Worm (Caenorhabditis elegans) whole organism, L1 larva: ENCODE data around the gene hda-11.

Experiments
- C04F5.9 ChIP-seq: sonication (generic microtip); optimal IDR thresholded peaks from 2 replicates; lab custom pipeline; 2016; ENCODE audit warnings: missing genetic modification characterization, missing compliant biosample characterization
- F16B12.6 ChIP-seq: fragments of 150-350 bp; optimal IDR thresholded peaks from 2 replicates; lab custom pipeline; 2014; ENCODE audit warnings: missing biosample characterization, missing genetic modification characterization
- aha-1 ChIP-seq: fragments of 150-350 bp; optimal IDR thresholded peaks from 2 replicates; lab custom pipeline; 2014; ENCODE audit warnings: missing biosample characterization, missing genetic modification characterization
- alr-1 ChIP-seq: fragments of 200-800 bp; sonication (Bioruptor generic); optimal IDR thresholded peaks from 2 replicates; lab custom pipeline; 2018; ENCODE audit warnings: borderline replicate concordance, mild to moderate bottlenecking, missing genetic modification characterization, missing compliant biosample characterization
- aly-2 ChIP-seq: fragments of 150-350 bp; optimal IDR thresholded peaks from 2 replicates; lab custom pipeline; 2014; ENCODE audit warnings: missing biosample characterization, missing genetic modification characterization
- blmp-1 ChIP-seq: fragments of 150-350 bp; optimal IDR thresholded peaks from 2 replicates; lab custom pipeline; 2014; ENCODE audit warnings: missing biosample characterization, missing genetic modification characterization
- ceh-8 ChIP-seq: fragments of 200-800 bp; sonication (Bioruptor generic); optimal IDR thresholded peaks from 2 replicates; lab custom pipeline; 2018; ENCODE audit warnings: mild to moderate bottlenecking, missing genetic modification characterization, moderate library complexity, missing compliant biosample characterization
- ces-1 ChIP-seq: fragments of 150-350 bp; optimal IDR thresholded peaks from 2 replicates; lab custom pipeline; 2014; ENCODE audit warnings: missing biosample characterization, missing genetic modification reagents, missing genetic modification characterization
- dpl-1 ChIP-seq, 3 experiments: fragments of 150-350 bp in 2 of 3; sonication (generic microtip) in 1 of 3; optimal IDR thresholded peaks; 2 replicates each; lab custom pipeline; 2014 to 2017; ENCODE audit warnings: missing biosample characterization in 3 of 3, missing genetic modification characterization in 3 of 3, missing genetic modification reagents in 3 of 3
- dsc-1 ChIP-seq: sonication (generic microtip); optimal IDR thresholded peaks from 2 replicates; lab custom pipeline; 2016; ENCODE audit warnings: mild to moderate bottlenecking, missing genetic modification characterization, missing compliant biosample characterization
- efl-1 ChIP-seq, 4 experiments: fragments of 150-350 bp; optimal IDR thresholded peaks in 3 of 4; peaks in 1 of 4; 1 replicate in 1 of 4; 2 replicates in 3 of 4; lab custom pipeline; 2014; ENCODE audit warnings: missing biosample characterization in 2 of 4, missing genetic modification characterization in 2 of 4, missing genetic modification reagents in 2 of 4
- efl-3 ChIP-seq: fragments of 200-800 bp; sonication (Bioruptor generic); optimal IDR thresholded peaks from 2 replicates; lab custom pipeline; 2018; ENCODE audit warnings: mild to moderate bottlenecking, missing genetic modification characterization, missing compliant biosample characterization
- egl-13 ChIP-seq: sonication (generic microtip); optimal IDR thresholded peaks from 2 replicates; lab custom pipeline; 2016; ENCODE audit warnings: missing genotype, missing genetic modification reagents, missing genetic modification characterization, missing compliant biosample characterization
- egl-27 ChIP-seq, 2 experiments: fragments of 150-350 bp in 1 of 2; sonication (generic microtip); optimal IDR thresholded peaks; 3 replicates each; lab custom pipeline; 2017 to 2018; ENCODE audit warnings: missing biosample characterization in 2 of 2, missing genetic modification characterization in 2 of 2, missing genetic modification reagents in 2 of 2
- elt-3 ChIP-seq, 6 experiments: fragments of 150-350 bp in 1 of 6; sonication (generic microtip); optimal IDR thresholded peaks; 2 replicates each; lab custom pipeline; 2017 to 2018; ENCODE audit warnings: missing biosample characterization in 6 of 6, missing genetic modification characterization in 6 of 6, inconsistent platforms in 1 of 6
- ets-5 ChIP-seq: fragments of 200-800 bp; sonication (Bioruptor generic); IDR thresholded peaks from 2 replicates; pipeline ENCODE4 v1.3.6; 2022; ENCODE audit warnings: missing genetic modification characterization, missing compliant biosample characterization
- fkh-10 ChIP-seq: sonication (generic microtip); optimal IDR thresholded peaks from 2 replicates; lab custom pipeline; 2017; ENCODE audit warnings: missing biosample characterization, missing genetic modification reagents, missing genetic modification characterization
- fkh-4 ChIP-seq: sonication (generic microtip); optimal IDR thresholded peaks from 2 replicates; lab custom pipeline; 2016; ENCODE audit warnings: missing compliant biosample characterization, missing genetic modification characterization, borderline replicate concordance
- fkh-8 ChIP-seq: sonication (generic microtip); optimal IDR thresholded peaks from 2 replicates; lab custom pipeline; 2016; ENCODE audit warnings: mild to moderate bottlenecking, missing genetic modification characterization, missing compliant biosample characterization
- fos-1 ChIP-seq: fragments of 150-350 bp; optimal IDR thresholded peaks from 2 replicates; lab custom pipeline; 2014; ENCODE audit warnings: missing biosample characterization, missing genetic modification characterization
- hlh-17 ChIP-seq: fragments of 200-800 bp; sonication (Bioruptor generic); optimal IDR thresholded peaks from 2 replicates; lab custom pipeline; 2018; ENCODE audit warnings: missing genetic modification characterization, mild to moderate bottlenecking, missing compliant biosample characterization, moderate library complexity, borderline replicate concordance
- hlh-4 ChIP-seq: sonication (generic microtip); optimal IDR thresholded peaks from 2 replicates; lab custom pipeline; 2016; ENCODE audit warnings: mild to moderate bottlenecking, missing genetic modification characterization, missing compliant biosample characterization
- hpl-2 ChIP-seq: fragments of 150-350 bp; optimal IDR thresholded peaks from 2 replicates; lab custom pipeline; 2014; ENCODE audit warnings: missing biosample characterization, missing genetic modification reagents, missing genetic modification characterization
- irx-1 ChIP-seq: sonication (generic microtip); optimal IDR thresholded peaks from 2 replicates; lab custom pipeline; 2016; ENCODE audit warnings: missing genetic modification characterization, missing compliant biosample characterization
- isw-1 ChIP-seq: fragments of 200-800 bp; sonication (Bioruptor generic); IDR thresholded peaks from 2 replicates; pipeline ENCODE4 v1.3.6; 2022; ENCODE audit warnings: missing genetic modification characterization, missing compliant biosample characterization
- jun-1 ChIP-seq: fragments of 150-350 bp; optimal IDR thresholded peaks from 2 replicates; lab custom pipeline; 2014; ENCODE audit warnings: missing biosample characterization, missing genetic modification reagents, missing genetic modification characterization
- lin-13 ChIP-seq: fragments of 150-350 bp; optimal IDR thresholded peaks from 2 replicates; lab custom pipeline; 2014; ENCODE audit warnings: missing biosample characterization, missing genetic modification reagents, missing genetic modification characterization
- lin-14 ChIP-seq: fragments of 200-800 bp; sonication (Bioruptor generic); optimal IDR thresholded peaks from 2 replicates; lab custom pipeline; 2018; ENCODE audit warnings: mild to moderate bottlenecking, missing genetic modification characterization, moderate library complexity, missing compliant biosample characterization
- lin-35 ChIP-seq, 2 experiments: fragments of 150-350 bp; optimal IDR thresholded peaks; 2 replicates each; lab custom pipeline; 2014; ENCODE audit warnings: missing biosample characterization in 2 of 2, missing genetic modification characterization in 2 of 2, missing genetic modification reagents in 2 of 2
- lin-39 ChIP-seq: fragments of 150-350 bp; optimal IDR thresholded peaks from 2 replicates; lab custom pipeline; 2014; ENCODE audit warnings: missing biosample characterization, missing genetic modification reagents, missing genetic modification characterization
- lir-3 ChIP-seq: sonication (generic microtip); optimal IDR thresholded peaks from 2 replicates; lab custom pipeline; 2016; ENCODE audit warnings: mild to moderate bottlenecking, missing genetic modification characterization, moderate library complexity, missing compliant biosample characterization; ENCODE audit not compliant: poor library complexity
- lsy-2 ChIP-seq, 2 experiments: fragments of 150-350 bp; optimal IDR thresholded peaks; 2 replicates each; lab custom pipeline; 2014; ENCODE audit warnings: missing biosample characterization in 2 of 2, missing genetic modification characterization in 2 of 2
- mdl-1 ChIP-seq, 2 experiments: fragments of 150-350 bp; optimal IDR thresholded peaks; 2 replicates each; lab custom pipeline; 2014 to 2017; ENCODE audit warnings: missing biosample characterization in 2 of 2, missing genetic modification characterization in 2 of 2, inconsistent platforms in 1 of 2
- mef-2 ChIP-seq: fragments of 150-350 bp; optimal IDR thresholded peaks from 2 replicates; lab custom pipeline; 2014; ENCODE audit warnings: missing biosample characterization, missing genetic modification characterization
- nhr-12 ChIP-seq: sonication (generic microtip); optimal IDR thresholded peaks from 2 replicates; lab custom pipeline; 2017; ENCODE audit warnings: missing biosample characterization, missing genetic modification characterization
- nhr-19 ChIP-seq: fragments of 200-800 bp; sonication (Bioruptor generic); conservative IDR thresholded peaks from 2 replicates; pipeline ENCODE4 v1.3.6; 2022; ENCODE audit warnings: missing genetic modification characterization, missing compliant biosample characterization
- nhr-20 ChIP-seq: sonication (generic microtip); optimal IDR thresholded peaks from 2 replicates; lab custom pipeline; 2016; ENCODE audit warnings: mild to moderate bottlenecking, missing genetic modification characterization, missing compliant biosample characterization
- nhr-28 ChIP-seq: fragments of 150-350 bp; optimal IDR thresholded peaks from 2 replicates; lab custom pipeline; 2014; ENCODE audit warnings: missing biosample characterization, missing genetic modification characterization
- nhr-47 ChIP-seq: sonication (generic microtip); optimal IDR thresholded peaks from 2 replicates; lab custom pipeline; 2016; ENCODE audit warnings: mild to moderate bottlenecking, missing genetic modification characterization, moderate library complexity, missing compliant biosample characterization
- nhr-71 ChIP-seq: sonication (generic microtip); optimal IDR thresholded peaks from 2 replicates; lab custom pipeline; 2016; ENCODE audit warnings: mild to moderate bottlenecking, missing genetic modification characterization, moderate library complexity, missing compliant biosample characterization
- nhr-85 ChIP-seq: sonication (generic microtip); peaks from one replicate; lab custom pipeline; 2016; ENCODE audit warnings: missing genetic modification characterization, inconsistent platforms, missing compliant biosample characterization
- nhr-90 ChIP-seq: sonication (generic microtip); optimal IDR thresholded peaks from 2 replicates; lab custom pipeline; 2016; ENCODE audit warnings: mild to moderate bottlenecking, missing genetic modification characterization, missing compliant biosample characterization; ENCODE audit not compliant: poor library complexity
- pqm-1 ChIP-seq: sonication (generic microtip); optimal IDR thresholded peaks from 3 replicates; lab custom pipeline; 2017; ENCODE audit warnings: missing biosample characterization, missing genetic modification characterization
- snu-23 ChIP-seq: sonication (generic microtip); optimal IDR thresholded peaks from 2 replicates; lab custom pipeline; 2016; ENCODE audit warnings: missing genetic modification characterization, missing compliant biosample characterization
- sptf-1 ChIP-seq: fragments of 150-350 bp; optimal IDR thresholded peaks from 2 replicates; lab custom pipeline; 2014; ENCODE audit warnings: missing biosample characterization, missing genetic modification characterization
- unc-130 ChIP-seq: fragments of 150-350 bp; optimal IDR thresholded peaks from 2 replicates; lab custom pipeline; 2017; ENCODE audit warnings: missing biosample characterization, missing genetic modification characterization, inconsistent platforms
- unc-62 ChIP-seq: fragments of 150-350 bp; optimal IDR thresholded peaks from 2 replicates; lab custom pipeline; 2014; ENCODE audit warnings: missing biosample characterization, missing genetic modification reagents, missing genetic modification characterization
- unc-86 ChIP-seq: sonication (generic microtip); optimal IDR thresholded peaks from 2 replicates; lab custom pipeline; 2016; ENCODE audit warnings: missing genetic modification characterization, missing compliant biosample characterization
- vab-15 ChIP-seq: sonication (generic microtip); optimal IDR thresholded peaks from 2 replicates; lab custom pipeline; 2017; ENCODE audit warnings: missing genotype, mild to moderate bottlenecking, missing genetic modification characterization, missing compliant biosample characterization
- xbp-1 ChIP-seq: sonication (generic microtip); optimal IDR thresholded peaks from 2 replicates; lab custom pipeline; 2016; ENCODE audit warnings: missing genetic modification characterization, missing compliant biosample characterization
- zag-1 ChIP-seq: fragments of 150-350 bp; optimal IDR thresholded peaks from 2 replicates; lab custom pipeline; 2014; ENCODE audit warnings: missing biosample characterization, missing genetic modification characterization
- ztf-4 ChIP-seq: fragments of 150-350 bp; optimal IDR thresholded peaks from 2 replicates; lab custom pipeline; 2014; ENCODE audit warnings: missing biosample characterization, missing genetic modification characterization

The hda-11 gene

DNA sequence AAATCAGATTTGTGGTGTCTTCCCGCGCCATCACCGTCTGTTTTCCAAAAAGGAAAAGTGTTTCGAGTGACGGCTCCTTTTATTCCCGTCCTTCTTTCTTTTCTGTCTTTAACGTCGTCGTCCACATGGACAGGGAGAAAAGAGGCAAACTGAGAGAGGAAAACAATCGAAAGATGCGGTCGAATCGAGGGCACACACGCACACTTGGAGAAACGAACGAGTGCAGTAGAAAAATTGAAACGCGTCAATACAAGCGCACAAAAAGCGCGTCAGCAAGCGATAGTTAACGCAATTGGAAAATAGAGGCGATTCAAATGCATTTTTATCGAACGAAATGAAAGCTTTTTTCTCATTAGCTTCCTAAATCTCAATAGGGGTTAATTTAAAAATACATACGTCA lies 10.8 kb downstream of the hda-11 start (continued):
- TF ChIP-seq xbp-1 (tag; lab: Kevin White, UChicago), result peak; percentile 94
- TF ChIP-seq C04F5.9 (tag; lab: Kevin White, UChicago), result peak; percentile 69
- peak; percentile 86 for TF ChIP-seq lir-3 (tag; lab: Kevin White, UChicago)
- peak; percentile 82 to 98 for TF ChIP-seq efl-1 (optimal IDR thresholded peaks at IDR 0.05; lab: Kevin White, UChicago)
- TF ChIP-seq efl-1 (GFP tag; optimal IDR thresholded peaks at IDR 0.05 in 1 of 2; lab: Kevin White, UChicago), result peak; percentile 96 to 100
- TF ChIP-seq egl-27 (tag; optimal IDR thresholded peaks at IDR 0.05; lab: Kevin White, UChicago), result peak in 1 of 2 experiments; percentile 40
- peak; percentile 96 to 97 (median 97) for TF ChIP-seq dpl-1 (GFP tag; optimal IDR thresholded peaks at IDR 0.05; lab: Kevin White, UChicago)
- peak; percentile 93 to 95 for TF ChIP-seq lsy-2 (tag; optimal IDR thresholded peaks at IDR 0.05; lab: Kevin White, UChicago)
- no peak for TF ChIP-seq ets-5
- peak in 3 of 6 experiments; percentile 78 to 84 (median 78) for TF ChIP-seq elt-3 (tag; optimal IDR thresholded peaks at IDR 0.05; lab: Kevin White, UChicago)
- no peak for TF ChIP-seq hlh-4 (tag; lab: Kevin White, UChicago)
- peak; percentile 42 for TF ChIP-seq vab-15
- no peak for TF ChIP-seq sptf-1 (tag; lab: Kevin White, UChicago)
- TF ChIP-seq fos-1 (tag; lab: Kevin White, UChicago), result peak; percentile 92
- TF ChIP-seq lin-13 (GFP tag; lab: Kevin White, UChicago), result peak; percentile 80
- TF ChIP-seq aha-1 (tag; lab: Kevin White, UChicago), result peak; percentile 44
- TF ChIP-seq lin-39, result peak; percentile 81
- no peak for TF ChIP-seq pqm-1 (tag; lab: Kevin White, UChicago)
- peak; percentile 84 for TF ChIP-seq unc-130 (tag; lab: Kevin White, UChicago)
- peak; percentile 95 for TF ChIP-seq snu-23 (GFP tag; lab: Kevin White, UChicago)
- peak; percentile 96 for TF ChIP-seq nhr-71
- TF ChIP-seq efl-3, result no peak
- TF ChIP-seq F16B12.6 (tag; lab: Kevin White, UChicago), result peak; percentile 57
- TF ChIP-seq irx-1 (tag; lab: Kevin White, UChicago), result peak; percentile 89
- TF ChIP-seq fkh-10 (GFP tag; lab: Kevin White, UChicago), result peak; percentile 84
- no peak for TF ChIP-seq nhr-12 (tag; lab: Kevin White, UChicago)
- peak; percentile 34 to 94 for TF ChIP-seq mdl-1 (tag; optimal IDR thresholded peaks at IDR 0.05; lab: Kevin White, UChicago)
- peak; percentile 63 for TF ChIP-seq ztf-4 (tag; lab: Kevin White, UChicago)
- peak; percentile 88 for TF ChIP-seq isw-1
- TF ChIP-seq hlh-17 (GFP tag; lab: Kevin White, UChicago), result no peak
- TF ChIP-seq hpl-2 (GFP tag; lab: Kevin White, UChicago), result no peak
- peak; percentile 93 for TF ChIP-seq nhr-90 (tag; lab: Kevin White, UChicago)
- TF ChIP-seq nhr-85 (tag; lab: Kevin White, UChicago), result peak; percentile 97
- TF ChIP-seq ces-1 (GFP tag; lab: Kevin White, UChicago), result peak; percentile 43
- peak; percentile 97 to 98 for TF ChIP-seq lin-35 (GFP tag; optimal IDR thresholded peaks at IDR 0.05; lab: Kevin White, UChicago)
- TF ChIP-seq fkh-8 (tag; lab: Kevin White, UChicago), result peak; percentile 91
- TF ChIP-seq zag-1 (tag; lab: Kevin White, UChicago), result no peak
- peak; percentile 92 for TF ChIP-seq dsc-1
- peak; percentile 95 for TF ChIP-seq nhr-20
- TF ChIP-seq blmp-1 (tag; lab: Kevin White, UChicago), result peak; percentile 92
- peak; percentile 89 for TF ChIP-seq unc-86 (tag; lab: Kevin White, UChicago)
- TF ChIP-seq alr-1 (tag; lab: Kevin White, UChicago), result no peak
- TF ChIP-seq fkh-4 (tag; lab: Kevin White, UChicago), result peak; percentile 71
- TF ChIP-seq nhr-19 (GFP tag; lab: Robert Waterston, UW), result peak; percentile 94
- peak; percentile 96 for TF ChIP-seq nhr-47 (tag; lab: Kevin White, UChicago)
- TF ChIP-seq egl-13 (tag; lab: Kevin White, UChicago), result peak; percentile 78
- peak; percentile 72 for TF ChIP-seq mef-2 (tag; lab: Kevin White, UChicago)
- TF ChIP-seq lin-14 (GFP tag; lab: Kevin White, UChicago), result peak; percentile 99
- TF ChIP-seq ceh-8 (GFP tag; lab: Kevin White, UChicago), result peak; percentile 82
- no peak for TF ChIP-seq nhr-28 (tag; lab: Kevin White, UChicago)
- no peak for TF ChIP-seq unc-62
- TF ChIP-seq aly-2 (tag; lab: Kevin White, UChicago), result peak; percentile 89
- TF ChIP-seq jun-1 (tag; lab: Kevin White, UChicago), result peak; percentile 83
